Fruit fly (Drosophila melanogaster) whole organism, embryonic: ENCODE measurements around the gene Rbf2.

Experiments used
- BtbVII ChIP-seq: fragments of 200-800 bp; sonication (Bioruptor generic); optimal IDR thresholded peaks from 3 replicates; lab custom pipeline; 2017; ENCODE audit warnings: missing biosample characterization, mild to moderate bottlenecking, missing genetic modification characterization
- CG10654 ChIP-seq: fragments of 200-800 bp; sonication (Bioruptor generic); optimal IDR thresholded peaks from 2 replicates; lab custom pipeline; 2016; ENCODE audit warnings: missing biosample characterization, missing genetic modification characterization
- CG1603 ChIP-seq: fragments of 200-800 bp; sonication (Bioruptor generic); optimal IDR thresholded peaks from 2 replicates; lab custom pipeline; 2019; ENCODE audit warnings: missing biosample characterization, mild to moderate bottlenecking, missing genetic modification characterization, moderate library complexity
- CG17385 ChIP-seq: fragments of 200-800 bp; sonication (Bioruptor generic); optimal IDR thresholded peaks from 3 replicates; lab custom pipeline; 2018; ENCODE audit warnings: missing biosample characterization, mild to moderate bottlenecking, missing genetic modification characterization
- CG18262 ChIP-seq: fragments of 200-800 bp; optimal IDR thresholded peaks from 3 replicates; lab custom pipeline; 2019; ENCODE audit warnings: missing biosample characterization, mild to moderate bottlenecking, missing genetic modification characterization, moderate library complexity
- CG2199 ChIP-seq: fragments of 200-800 bp; sonication (Bioruptor generic); IDR thresholded peaks from 3 replicates; pipeline ENCODE4 v1.3.6; 2022; ENCODE audit warnings: missing biosample characterization, missing genetic modification characterization
- CG32767 ChIP-seq: fragments of 200-800 bp; sonication (Bioruptor generic); IDR thresholded peaks from 2 replicates; pipeline ENCODE4 v1.3.6; 2022; ENCODE audit warnings: missing biosample characterization, missing genetic modification characterization
- CG33213 ChIP-seq: fragments of 200-800 bp; sonication (Bioruptor generic); optimal IDR thresholded peaks from 3 replicates; lab custom pipeline; 2016; ENCODE audit warnings: missing biosample characterization, missing genetic modification characterization
- CG34224 ChIP-seq: fragments of 200-800 bp; sonication (Bioruptor generic); IDR thresholded peaks from 3 replicates; pipeline ENCODE4 v1.3.6; 2022; ENCODE audit warnings: missing biosample characterization, missing genetic modification characterization; ENCODE audit not compliant: partially characterized antibody
- CG4360 ChIP-seq: fragments of 200-800 bp; sonication (Bioruptor generic); IDR thresholded peaks from 2 replicates; pipeline ENCODE4 v1.3.6; 2022; ENCODE audit warnings: missing biosample characterization, missing genetic modification characterization
- CG6175 ChIP-seq: fragments of 200-800 bp; sonication (Bioruptor generic); IDR thresholded peaks from 3 replicates; pipeline ENCODE4 v1.3.6; 2022; ENCODE audit warnings: missing biosample characterization, missing genetic modification characterization
- CG7987 ChIP-seq: fragments of 200-800 bp; sonication (Bioruptor generic); optimal IDR thresholded peaks from 2 replicates; lab custom pipeline; 2018; ENCODE audit warnings: missing biosample characterization, mild to moderate bottlenecking, missing genetic modification characterization, moderate library complexity
- CG8089 ChIP-seq: fragments of 200-800 bp; sonication (Bioruptor generic); optimal IDR thresholded peaks from 3 replicates; lab custom pipeline; 2016; ENCODE audit warnings: missing biosample characterization, missing genetic modification characterization
- CG9609 ChIP-seq: fragments of 200-800 bp; sonication (Bioruptor generic); optimal IDR thresholded peaks from 3 replicates; lab custom pipeline; 2016; ENCODE audit warnings: missing biosample characterization, missing genetic modification characterization
- Dek ChIP-seq: fragments of 200-800 bp; sonication (Bioruptor generic); optimal IDR thresholded peaks from 3 replicates; lab custom pipeline; 2019; ENCODE audit warnings: missing biosample characterization, mild to moderate bottlenecking, missing genetic modification characterization, moderate library complexity
- Dfd ChIP-seq, 2 experiments: fragments of >200 bp; optimal IDR thresholded peaks; 2 replicates each; lab custom pipeline; 2017; ENCODE audit warnings: missing biosample characterization in 2 of 2, missing genetic modification characterization in 2 of 2
- H2.0 ChIP-seq: fragments of 200-800 bp; sonication (Bioruptor generic); IDR thresholded peaks from 2 replicates; pipeline ENCODE4 v1.3.6; 2022; ENCODE audit warnings: missing biosample characterization, missing genetic modification characterization
- HLHmδ ChIP-seq: fragments of 200-800 bp; sonication (Bioruptor generic); optimal IDR thresholded peaks from 2 replicates; lab custom pipeline; 2018; ENCODE audit warnings: missing biosample characterization, mild to moderate bottlenecking, missing genetic modification characterization, moderate library complexity
- Med ChIP-seq: fragments of 200-800 bp; sonication (Bioruptor generic); peaks from one replicate; lab custom pipeline; 2016; ENCODE audit warnings: missing biosample characterization, missing genetic modification characterization, mild to moderate bottlenecking, inconsistent platforms, moderate library complexity
- NC2β ChIP-seq: fragments of 200-800 bp; sonication (Bioruptor generic); optimal IDR thresholded peaks from 2 replicates; lab custom pipeline; 2016; ENCODE audit warnings: missing biosample characterization, missing genetic modification characterization
- Optix ChIP-seq: fragments of 200-800 bp; sonication (Bioruptor generic); IDR thresholded peaks from 3 replicates; pipeline ENCODE4 v1.3.6; 2022; ENCODE audit warnings: missing biosample characterization, missing genetic modification characterization
- Ptx1 ChIP-seq: fragments of 200-800 bp; sonication (Bioruptor generic); IDR thresholded peaks from 2 replicates; pipeline ENCODE4 v1.3.6; 2022; ENCODE audit warnings: missing biosample characterization, missing genetic modification characterization
- Ssrp ChIP-seq: fragments of 200-800 bp; sonication (Bioruptor generic); optimal IDR thresholded peaks from 2 replicates; lab custom pipeline; 2018; ENCODE audit warnings: missing biosample characterization, mild to moderate bottlenecking, missing genetic modification characterization, moderate library complexity
- Stat92E ChIP-seq, 3 experiments: fragments of >200 bp in 2 of 3; fragments of 200-800 bp in 1 of 3; sonication (Bioruptor generic) in 1 of 3; optimal IDR thresholded peaks; 2 replicates each; lab custom pipeline; 2017 to 2019; ENCODE audit warnings: missing biosample characterization in 3 of 3, missing genetic modification characterization in 3 of 3, mild to moderate bottlenecking in 1 of 3, moderate library complexity in 1 of 3
- Tbp ChIP-seq: fragments of >200 bp; optimal IDR thresholded peaks from 2 replicates; lab custom pipeline; 2018; ENCODE audit warnings: missing biosample characterization, missing genetic modification characterization
- Trl ChIP-seq, 3 experiments: fragments of >200 bp in 2 of 3; fragments of 200-800 bp in 1 of 3; sonication (Bioruptor generic) in 1 of 3; optimal IDR thresholded peaks; 2 replicates in 1 of 3; 3 replicates in 2 of 3; lab custom pipeline; 2016 to 2017; ENCODE audit warnings: missing biosample characterization in 1 of 3, missing genetic modification characterization in 1 of 3
- abd-A ChIP-seq: fragments of 200-800 bp; sonication (Bioruptor generic); optimal IDR thresholded peaks from 3 replicates; lab custom pipeline; 2019; ENCODE audit warnings: missing biosample characterization, mild to moderate bottlenecking, missing genetic modification characterization, moderate library complexity
- ap ChIP-seq: fragments of 200-800 bp; sonication (Bioruptor generic); IDR thresholded peaks from 2 replicates; pipeline ENCODE4 v1.3.6; 2022; ENCODE audit warnings: missing biosample characterization, missing genetic modification characterization
- bbx ChIP-seq: fragments of 200-800 bp; sonication (Bioruptor generic); IDR thresholded peaks from 2 replicates; pipeline ENCODE4 v1.3.6; 2022; ENCODE audit warnings: missing biosample characterization, missing genetic modification characterization; ENCODE audit not compliant: partially characterized antibody
- bsh ChIP-seq, 2 experiments: fragments of 200-800 bp; sonication (Bioruptor generic); optimal IDR thresholded peaks; 2 replicates each; lab custom pipeline; 2017 to 2018; ENCODE audit warnings: mild to moderate bottlenecking in 2 of 2, missing biosample characterization in 2 of 2, missing genetic modification characterization in 2 of 2, moderate library complexity in 1 of 2
- chn ChIP-seq: fragments of 200-800 bp; sonication (Bioruptor generic); optimal IDR thresholded peaks from 2 replicates; lab custom pipeline; 2016; ENCODE audit warnings: missing biosample characterization, missing genetic modification characterization
- ci ChIP-seq: fragments of 200-800 bp; sonication (Bioruptor generic); IDR thresholded peaks from 3 replicates; pipeline ENCODE4 v1.3.6; 2022; ENCODE audit warnings: missing biosample characterization, missing genetic modification characterization
- crol ChIP-seq: fragments of 200-800 bp; sonication (Bioruptor generic); IDR thresholded peaks from 2 replicates; pipeline ENCODE4 v1.3.6; 2022; ENCODE audit warnings: missing biosample characterization, missing genetic modification characterization
- dan ChIP-seq: fragments of 200-800 bp; sonication (Bioruptor generic); IDR thresholded peaks from 2 replicates; pipeline ENCODE4 v1.3.6; 2022; ENCODE audit warnings: missing biosample characterization, missing genetic modification characterization
- dati ChIP-seq: fragments of 200-800 bp; sonication (Bioruptor generic); IDR thresholded peaks from 2 replicates; pipeline ENCODE4 v1.3.6; 2022; ENCODE audit warnings: missing biosample characterization, missing genetic modification characterization
- emc ChIP-seq: fragments of 200-800 bp; sonication (Bioruptor generic); optimal IDR thresholded peaks from 2 replicates; lab custom pipeline; 2016; ENCODE audit warnings: missing biosample characterization, missing genetic modification characterization
- fu2 ChIP-seq: fragments of 200-800 bp; sonication (Bioruptor generic); optimal IDR thresholded peaks from 2 replicates; lab custom pipeline; 2016; ENCODE audit warnings: missing biosample characterization, missing genetic modification characterization
- ken ChIP-seq: fragments of 200-800 bp; sonication (Bioruptor generic); IDR thresholded peaks from 3 replicates; pipeline ENCODE4 v1.3.6; 2022; ENCODE audit warnings: missing biosample characterization, missing genetic modification characterization
- kni ChIP-seq: fragments of 200-800 bp; sonication (Bioruptor generic); optimal IDR thresholded peaks from 3 replicates; lab custom pipeline; 2017; ENCODE audit warnings: mild to moderate bottlenecking, missing biosample characterization, missing genetic modification reagents, missing genetic modification characterization
- nom ChIP-seq: fragments of 200-800 bp; sonication (Bioruptor generic); optimal IDR thresholded peaks from 2 replicates; lab custom pipeline; 2017; ENCODE audit warnings: missing biosample characterization, missing genetic modification characterization, mild to moderate bottlenecking, moderate library complexity, missing genetic modification reagents
- phol ChIP-seq: fragments of 200-800 bp; sonication (Bioruptor generic); optimal IDR thresholded peaks from 3 replicates; lab custom pipeline; 2018; ENCODE audit warnings: missing biosample characterization, mild to moderate bottlenecking, missing genetic modification characterization, moderate library complexity
- row ChIP-seq: fragments of 200-800 bp; sonication (Bioruptor generic); IDR thresholded peaks from 3 replicates; pipeline ENCODE4 v1.3.6; 2022; ENCODE audit warnings: missing biosample characterization, missing genetic modification characterization
- slou ChIP-seq: fragments of 200-800 bp; sonication (Bioruptor generic); optimal IDR thresholded peaks from 3 replicates; lab custom pipeline; 2016; ENCODE audit warnings: missing biosample characterization, missing genetic modification characterization
- so ChIP-seq: fragments of 200-800 bp; sonication (Bioruptor generic); IDR thresholded peaks from 3 replicates; pipeline ENCODE4 v1.3.6; 2022; ENCODE audit warnings: missing biosample characterization, missing genetic modification characterization
- wdn ChIP-seq: fragments of 200-800 bp; sonication (Bioruptor generic); IDR thresholded peaks from 2 replicates; pipeline ENCODE4 v1.3.6; 2022; ENCODE audit warnings: missing biosample characterization, missing genetic modification characterization
- zen ChIP-seq: fragments of 200-800 bp; sonication (Bioruptor generic); optimal IDR thresholded peaks from 3 replicates; lab custom pipeline; 2018; ENCODE audit warnings: missing biosample characterization, mild to moderate bottlenecking, missing genetic modification characterization, moderate library complexity
- zen2 ChIP-seq: fragments of 200-800 bp; sonication (Bioruptor generic); IDR thresholded peaks from 3 replicates; pipeline ENCODE4 v1.3.6; 2022; ENCODE audit warnings: missing biosample characterization, missing genetic modification characterization; ENCODE audit not compliant: partially characterized antibody

Rbf2 gene

dm6 chr3R:15919367-15920228, 45.6 kb upstream of the Rbf2 start (continued):
- TF ChIP-seq CG17385 (GFP tag; lab: Kevin White, UChicago) (no peak), dan (GFP tag; lab: Robert Waterston, UW) (no peak), CG6175 (GFP tag; lab: Robert Waterston, UW) (no peak), bbx (no peak), Ssrp (tag; lab: Kevin White, UChicago) (peak; percentile 7), Dek (no peak), CG34224 (0 out of 3 replicates have a peak, but pooled peaks have one; percentile 15), ken (GFP tag; lab: Robert Waterston, UW) (0 out of 3 replicates have a peak, but pooled peaks have one; percentile 30), row (GFP tag; lab: Robert Waterston, UW) (peak; percentile 28; the same call in 1 of the 3 replicates), CG4360 (GFP tag; lab: Robert Waterston, UW) (peak; percentile 63), Dfd (GFP tag; optimal IDR thresholded peaks at IDR 0.05; lab: Kevin White, UChicago) (no peak), emc (no peak), crol (GFP tag; lab: Robert Waterston, UW) (peak; percentile 93), Med (GFP tag; lab: Kevin White, UChicago) (peak; percentile 64), NC2β (peak; percentile 15), ap (0 out of 2 replicates have a peak, but pooled peaks have one; percentile 16), Optix (GFP tag; lab: Robert Waterston, UW) (0 out of 3 replicates have a peak, but pooled peaks have one; percentile 31), bsh (GFP tag; optimal IDR thresholded peaks at IDR 0.05; lab: Kevin White, UChicago) (peak in 1 of 2 experiments; percentile 90), ci (GFP tag; lab: Robert Waterston, UW) (peak; percentile 44; the same call in 1 of the 3 replicates), fu2 (GFP tag; lab: Kevin White, UChicago) (no peak), Ptx1 (GFP tag; lab: Robert Waterston, UW) (0 out of 2 replicates have a peak, but pooled peaks have one; percentile 19), nom (GFP tag; lab: Kevin White, UChicago) (peak; percentile 55)

dm6 chr3R:15920229-15920533, 45.1 kb upstream of the Rbf2 start:
- TF ChIP-seq CG33213 (GFP tag; lab: Kevin White, UChicago) (no peak), CG18262 (tag; lab: Kevin White, UChicago) (no peak), Trl (optimal IDR thresholded peaks at IDR 0.05; lab: Kevin White, UChicago) (peak in 1 of 2 experiments; percentile 13), Trl (GFP tag; optimal IDR thresholded peaks at IDR 0.05; lab: Kevin White, UChicago) (no peak), phol (tag; lab: Kevin White, UChicago) (no peak), CG2199 (GFP tag; lab: Robert Waterston, UW) (peak; percentile 98), dati (GFP tag; lab: Robert Waterston, UW) (no peak), kni (peak; percentile 54), CG9609 (GFP tag; lab: Kevin White, UChicago) (no peak)

- TF ChIP-seq chn (GFP tag; lab: Kevin White, UChicago) (peak; percentile 64), H2.0 (0 out of 2 replicates have a peak, but pooled peaks have one; percentile 7), HLHmδ (GFP tag; lab: Kevin White, UChicago) (peak; percentile 84), CG10654 (GFP tag; lab: Kevin White, UChicago) (no peak), BtbVII (GFP tag; lab: Kevin White, UChicago) (no peak), CG8089 (peak; percentile 44), Stat92E (GFP tag; optimal IDR thresholded peaks at IDR 0.05; lab: Kevin White, UChicago) (peak in 1 of 3 experiments; percentile 48), so (GFP tag; lab: Robert Waterston, UW) (0 out of 3 replicates have a peak, but pooled peaks have one; percentile 29), NC2β (peak; percentile 17), Tbp (GFP tag; lab: Kevin White, UChicago) (no peak), CG32767 (GFP tag; lab: Robert Waterston, UW) (peak; percentile 36; the same call in 1 of the 2 replicates), CG7987 (GFP tag; lab: Kevin White, UChicago) (peak; percentile 14), CG1603 (tag; lab: Kevin White, UChicago) (peak; percentile 3), zen (tag; lab: Kevin White, UChicago) (peak; percentile 66), zen2 (GFP tag; lab: Robert Waterston, UW) (0 out of 3 replicates have a peak, but pooled peaks have one; percentile 37), wdn (GFP tag; lab: Robert Waterston, UW) (no peak), slou (GFP tag; lab: Kevin White, UChicago) (no peak), abd-A (tag; lab: Kevin White, UChicago) (peak; percentile 8)
These were observed 44.5 kb upstream of the Rbf2 start, which contains the start of gene Fbxl7 for dm6 chr3R:15920751-15921156. Gene Fbxl7 (plus strand): TSS chr3R:15920898.
